Fruit fly (Drosophila melanogaster): ENCODE measurements around the gene CG3213.

Gene CG3213

DNA sequence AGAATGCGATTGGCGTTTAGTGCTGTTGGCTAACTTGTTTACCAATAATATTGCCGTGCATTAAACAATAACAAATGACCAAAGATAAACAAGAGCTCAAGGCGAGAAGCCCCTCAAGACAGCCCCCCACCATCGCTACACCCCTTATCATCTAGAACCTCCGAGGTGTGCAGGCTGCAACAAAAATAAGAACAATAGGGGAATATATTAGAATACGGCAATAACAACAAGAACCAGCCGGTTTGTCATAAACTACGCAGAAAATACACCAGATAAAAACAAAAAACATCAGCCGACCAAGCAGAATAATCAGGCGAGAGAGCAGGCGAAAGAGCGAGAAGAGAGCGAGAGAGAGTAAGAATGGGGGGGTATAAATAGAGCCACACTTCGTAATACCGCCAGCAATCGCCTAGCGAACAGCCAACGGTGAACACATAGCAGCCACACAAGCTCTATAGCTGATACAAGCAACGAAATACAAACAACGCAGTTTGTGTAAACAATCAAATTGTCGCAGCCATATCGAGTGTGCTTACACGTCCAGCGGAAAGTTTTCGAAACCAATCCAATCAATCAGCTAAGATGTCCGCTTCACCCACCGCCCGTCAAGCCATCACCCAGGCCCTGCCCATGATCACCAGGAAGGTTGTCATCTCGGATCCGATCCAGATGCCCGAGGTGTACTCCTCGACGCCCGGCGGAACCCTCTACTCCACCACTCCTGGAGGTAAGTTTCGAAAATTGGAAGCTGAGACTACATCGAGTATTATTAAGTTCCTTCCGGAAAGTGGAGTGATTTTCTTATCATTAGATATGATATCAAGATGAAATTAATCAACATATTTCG, 41.2 kb downstream of the CG3213 start, which contains the start of gene Thor (continued):
- TF ChIP-seq CG8089 (GFP tag; optimal IDR thresholded peaks at IDR 0.05) (peak; percentile 45), kni (GFP tag; optimal IDR thresholded peaks at IDR 0.05) (peak; percentile 81), CG10462 (GFP tag; optimal IDR thresholded peaks at IDR 0.05) (peak; percentile 43), Eip74EF (GFP tag; optimal IDR thresholded peaks at IDR 0.05) (peak in 1 of 2 experiments; percentile 45), CG3847 (GFP tag; IDR thresholded peaks at IDR 0.05) (peak; percentile 46; the same call in 1 of the 2 replicates), CG12104 (GFP tag; optimal IDR thresholded peaks at IDR 0.05) (peak; percentile 7), fd64A (GFP tag; optimal IDR thresholded peaks at IDR 0.05) (peak; percentile 64), gcm2 (GFP tag; optimal IDR thresholded peaks at IDR 0.05) (peak; percentile 71), CG11695 (GFP tag; IDR thresholded peaks at IDR 0.05) (peak; percentile 57; the same call in 1 of the 3 replicates), CG1792 (GFP tag; optimal IDR thresholded peaks at IDR 0.05) (peak; percentile 51), Bgb (GFP tag; IDR thresholded peaks at IDR 0.05; ENCODE audit: partially characterized antibody) (peak; percentile 75), CG12299 (tag; optimal IDR thresholded peaks at IDR 0.05) (peak; percentile 28), CG6689 (GFP tag; IDR thresholded peaks at IDR 0.05) (no peak), CG1233 (GFP tag; optimal IDR thresholded peaks at IDR 0.05) (peak; percentile 70), Asciz (GFP tag; optimal IDR thresholded peaks at IDR 0.05) (peak; percentile 66), Atf6 (GFP tag; IDR thresholded peaks at IDR 0.05) (peak; percentile 79), CG13287 (GFP tag; IDR thresholded peaks at IDR 0.05; ENCODE audit: partially characterized antibody) (peak; percentile 58), CG14050 (GFP tag; IDR thresholded peaks at IDR 0.05) (peak; percentile 50; the same call in 1 of the 3 replicates), CG3838 (GFP tag; optimal IDR thresholded peaks at IDR 0.05) (no peak), dysf (GFP tag; IDR thresholded peaks at IDR 0.05) (peak; percentile 56; the same call in 2 of the 3 replicates), CG6683 (GFP tag; optimal IDR thresholded peaks at IDR 0.05) (peak; percentile 51), crp (GFP tag; optimal IDR thresholded peaks at IDR 0.05) (peak in 1 of 2 experiments; percentile 19), D (optimal IDR thresholded peaks at IDR 0.05) (peak; percentile 57), D (GFP tag; optimal IDR thresholded peaks at IDR 0.05) (peak; percentile 3), CG8924 (tag; optimal IDR thresholded peaks at IDR 0.05) (peak; percentile 74)

DNA sequence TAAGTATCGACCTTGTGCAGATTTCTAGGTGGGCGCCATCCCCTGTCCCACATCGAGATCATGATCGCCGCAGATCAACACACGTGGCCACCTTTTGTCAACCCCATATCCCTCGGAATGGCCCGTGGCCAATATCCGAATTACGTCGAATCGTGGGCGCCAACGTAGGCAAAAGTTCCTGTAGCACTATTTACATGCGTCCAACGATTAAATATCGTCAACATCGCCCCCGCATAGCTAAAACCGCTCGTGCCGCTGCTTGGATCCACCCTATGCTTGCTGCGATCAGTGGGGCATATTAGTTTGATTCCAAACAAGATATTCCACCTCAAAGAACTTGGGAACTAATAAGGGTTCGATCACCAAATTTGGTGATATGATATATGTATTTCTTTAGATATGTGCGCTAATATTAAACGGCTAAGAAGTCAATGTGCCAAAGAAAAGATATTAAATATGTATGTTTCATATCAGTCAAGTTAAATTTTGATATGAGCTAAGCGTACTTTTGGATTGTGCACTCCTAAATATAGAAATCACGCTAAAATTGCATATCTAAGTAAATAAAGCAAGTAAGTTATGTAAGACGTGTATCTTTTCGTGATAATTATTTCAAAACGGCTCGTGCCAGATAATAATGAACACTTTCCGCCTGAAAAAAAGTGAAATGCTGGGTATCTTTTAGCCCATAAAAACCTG, 42.2 kb downstream of the CG3213 start:
- TF ChIP-seq ttk (GFP tag; IDR thresholded peaks at IDR 0.05) (no peak), ham (GFP tag; IDR thresholded peaks at IDR 0.05) (no peak), Usf (GFP tag; optimal IDR thresholded peaks at IDR 0.05) (no peak), CG4820 (GFP tag; optimal IDR thresholded peaks at IDR 0.05) (no peak), Antp (GFP tag; optimal IDR thresholded peaks at IDR 0.05) (no peak), ase (GFP tag; IDR thresholded peaks at IDR 0.05) (0 out of 3 replicates have a peak, but pooled peaks have one; percentile 22), CG12071 (GFP tag; optimal IDR thresholded peaks at IDR 0.05) (no peak), otp (GFP tag; IDR thresholded peaks at IDR 0.05) (no peak), CG7928 (GFP tag; optimal IDR thresholded peaks at IDR 0.05) (no peak), CG1529 (GFP tag; optimal IDR thresholded peaks at IDR 0.05) (no peak), dpn (GFP tag; optimal IDR thresholded peaks at IDR 0.05) (peak; percentile 50 to 64), gce (GFP tag; IDR thresholded peaks at IDR 0.05) (no peak), gro (GFP tag; optimal IDR thresholded peaks at IDR 0.05) (peak; percentile 1), ara (GFP tag; IDR thresholded peaks at IDR 0.05) (no peak), bigmax (GFP tag; optimal IDR thresholded peaks at IDR 0.05) (no peak), gsb-n (tag; optimal IDR thresholded peaks at IDR 0.05) (no peak), tap (tag; optimal IDR thresholded peaks at IDR 0.05) (no peak), CG6683 (GFP tag; optimal IDR thresholded peaks at IDR 0.05) (no peak), inv (GFP tag; IDR thresholded peaks at IDR 0.05; ENCODE audit: partially characterized antibody) (no peak), CG30020 (tag; optimal IDR thresholded peaks at IDR 0.05) (no peak), Fer2 (tag; optimal IDR thresholded peaks at IDR 0.05) (no peak), CG6813 (GFP tag; optimal IDR thresholded peaks at IDR 0.05) (no peak), repo (GFP tag; optimal IDR thresholded peaks at IDR 0.05) (no peak), grn (GFP tag; optimal IDR thresholded peaks at IDR 0.05) (no peak)

All from whole organism, embryonic.